Worm (Caenorhabditis elegans): ENCODE measurements around the gene C34D4.2.

- TF ChIP-seq W03F9.2 (tag; optimal IDR thresholded peaks at IDR 0.05) (no peak), him-1 (tag; optimal IDR thresholded peaks at IDR 0.05) (no peak)
Observed at ce11 chrIV:7166553-7166952, 12.1 kb downstream of the C34D4.2 start, which contains the start of gene C42D4.18.

All from whole organism, L4/young adult.